Worm (Caenorhabditis elegans): Measurements from ENCODE around the gene Y54G2A.38.

DNA sequence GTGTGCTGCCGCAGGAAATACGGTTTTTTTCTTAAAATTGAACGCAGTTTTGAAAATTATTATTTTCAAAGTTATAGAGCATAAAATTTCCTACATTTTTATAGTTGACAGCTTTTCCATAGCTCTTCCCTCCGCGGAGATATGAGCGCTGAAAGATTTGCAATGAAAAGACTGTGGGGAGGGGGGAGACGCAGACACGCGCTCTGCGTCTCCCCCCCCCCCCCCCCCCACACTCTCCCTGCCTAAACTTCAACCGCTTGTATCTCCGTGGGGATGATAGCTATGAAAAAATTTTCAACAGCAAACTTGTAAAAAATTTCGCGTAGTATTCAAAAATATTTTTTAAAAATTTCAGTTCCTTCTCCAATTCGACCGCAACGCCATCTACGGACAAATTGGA is 2.2 kb downstream of the Y54G2A.38 start:
- TF ChIP-seq ama-1 (optimal IDR thresholded peaks at IDR 0.05) (no peak), blmp-1 (tag; optimal IDR thresholded peaks at IDR 0.05; ENCODE audit: insufficient read depth) (no peak), fos-1 (tag; optimal IDR thresholded peaks at IDR 0.05) (no peak), ztf-11 (tag; optimal IDR thresholded peaks at IDR 0.05) (no peak), mdl-1 (tag; optimal IDR thresholded peaks at IDR 0.05) (no peak)

All from whole organism, L2 larva.